Worm (Caenorhabditis elegans) whole organism, L1 larva: ENCODE measurements around the gene ZK131.11.

ENCODE experiments used
- aly-2 ChIP-seq: fragments of 150-350 bp; optimal IDR thresholded peaks from 2 replicates; lab custom pipeline; 2014; ENCODE audit warnings: missing biosample characterization, missing genetic modification characterization
- ama-1 ChIP-seq: fragments of 150-350 bp; optimal IDR thresholded peaks from 2 replicates; lab custom pipeline; 2014
- elt-3 ChIP-seq, 6 experiments: fragments of 150-350 bp in 1 of 6; sonication (generic microtip); optimal IDR thresholded peaks; 2 replicates each; lab custom pipeline; 2017 to 2018; ENCODE audit warnings: missing biosample characterization in 6 of 6, missing genetic modification characterization in 6 of 6, inconsistent platforms in 1 of 6
- lin-15B ChIP-seq: fragments of 150-350 bp; sonication (generic microtip); optimal IDR thresholded peaks from 3 replicates; lab custom pipeline; 2014; ENCODE audit warnings: missing biosample characterization, missing genetic modification characterization
- lin-35 ChIP-seq, 2 experiments: fragments of 150-350 bp; optimal IDR thresholded peaks; 2 replicates each; lab custom pipeline; 2014; ENCODE audit warnings: missing biosample characterization in 2 of 2, missing genetic modification characterization in 2 of 2, missing genetic modification reagents in 2 of 2
- mdl-1 ChIP-seq, 2 experiments: fragments of 150-350 bp; optimal IDR thresholded peaks; 2 replicates each; lab custom pipeline; 2014 to 2017; ENCODE audit warnings: missing biosample characterization in 2 of 2, missing genetic modification characterization in 2 of 2, inconsistent platforms in 1 of 2

DNA sequence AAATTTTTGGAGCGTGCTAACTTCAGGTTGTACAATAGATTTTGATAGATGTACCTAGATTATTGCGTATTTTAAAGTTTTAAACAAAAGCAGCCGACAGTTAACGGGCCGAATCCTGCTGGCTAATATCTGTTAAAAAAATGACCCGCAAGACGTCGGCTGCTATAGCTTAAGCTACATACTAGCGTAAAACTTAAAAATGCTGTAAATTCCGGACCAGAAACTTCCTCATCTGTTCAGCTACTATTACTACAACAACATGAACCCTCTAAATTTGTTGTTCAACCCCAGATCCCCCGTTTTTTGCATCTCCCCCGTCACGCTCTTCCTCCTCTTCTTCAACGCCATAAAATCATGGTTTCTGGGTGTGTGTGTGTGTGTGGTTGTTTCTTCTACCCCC is 5.1 kb upstream of the ZK131.11 start:
- TF ChIP-seq lin-35 (GFP tag; optimal IDR thresholded peaks at IDR 0.05; lab: Kevin White, UChicago) (no peak), ama-1 (lab: Kevin White, UChicago) (no peak), mdl-1 (tag; optimal IDR thresholded peaks at IDR 0.05; lab: Kevin White, UChicago) (no peak), elt-3 (tag; optimal IDR thresholded peaks at IDR 0.05; lab: Kevin White, UChicago) (no peak), aly-2 (tag; lab: Kevin White, UChicago) (no peak), lin-15B (tag; lab: Kevin White, UChicago) (no peak)
